Fruit fly (Drosophila melanogaster): ENCODE data around the gene CG31550.
A peak's percentile ranks its signal among the peaks of the same experiment; 100 is the strongest.

CG31550 gene

dm6 chr3R:5466875-5467274 lies 18.5 kb upstream of the CG31550 start, which contains the start of gene RpL35A (continued):
- TF ChIP-seq mirr (GFP tag; optimal IDR thresholded peaks at IDR 0.05) (peak; percentile 87), pita (GFP tag; optimal IDR thresholded peaks at IDR 0.05) (no peak), CG30403 (GFP tag; optimal IDR thresholded peaks at IDR 0.05) (peak; percentile 6), CG6791 (GFP tag; IDR thresholded peaks at IDR 0.05; ENCODE audit: partially characterized antibody) (no peak), oc (tag; optimal IDR thresholded peaks at IDR 0.05) (no peak), dmrt11E (tag; optimal IDR thresholded peaks at IDR 0.05) (peak; percentile 61), Mrtf (GFP tag; IDR thresholded peaks at IDR 0.05) (no peak), D19A (tag; optimal IDR thresholded peaks at IDR 0.05) (no peak), CG17829 (tag; optimal IDR thresholded peaks at IDR 0.05) (peak; percentile 76), Atf3 (GFP tag; optimal IDR thresholded peaks at IDR 0.05) (peak; percentile 10), CG17186 (GFP tag; optimal IDR thresholded peaks at IDR 0.05) (peak; percentile 100), NFAT (GFP tag; IDR thresholded peaks at IDR 0.05) (peak; percentile 58; the same call in 1 of the 2 replicates), NfI (GFP tag; optimal IDR thresholded peaks at IDR 0.05) (peak; percentile 87), CG3407 (GFP tag; optimal IDR thresholded peaks at IDR 0.05) (peak; percentile 70), CG7271 (tag; optimal IDR thresholded peaks at IDR 0.05) (peak; percentile 92), CG15479 (GFP tag; optimal IDR thresholded peaks at IDR 0.05) (no peak), tgo (GFP tag; IDR thresholded peaks at IDR 0.05) (no peak; the same call in 2 of the 3 replicates), chif (GFP tag; optimal IDR thresholded peaks at IDR 0.05) (peak; percentile 37 to 65), CG1792 (GFP tag; optimal IDR thresholded peaks at IDR 0.05) (peak; percentile 45), eyg (GFP tag; optimal IDR thresholded peaks at IDR 0.05) (peak; percentile 60), Dref (GFP tag; IDR thresholded peaks at IDR 0.05) (peak; percentile 40), br (optimal IDR thresholded peaks at IDR 0.05) (no peak), CG8388 (GFP tag; optimal IDR thresholded peaks at IDR 0.05) (peak; percentile 73), maf-S (GFP tag; optimal IDR thresholded peaks at IDR 0.05) (peak; percentile 45), salm (tag; optimal IDR thresholded peaks at IDR 0.05) (peak; percentile 64), Dad (GFP tag; optimal IDR thresholded peaks at IDR 0.05) (peak; percentile 81), CG14667 (GFP tag; IDR thresholded peaks at IDR 0.05) (no peak), CG9609 (GFP tag; optimal IDR thresholded peaks at IDR 0.05) (peak; percentile 50), NC2α (GFP tag; optimal IDR thresholded peaks at IDR 0.05) (peak; percentile 15), cad (GFP tag; optimal IDR thresholded peaks at IDR 0.05) (no peak), Tbp (GFP tag; optimal IDR thresholded peaks at IDR 0.05) (no peak), Opbp (GFP tag; IDR thresholded peaks at IDR 0.05; ENCODE audit: partially characterized antibody) (peak; percentile 49; the same call in 2 of the 3 replicates), Usf (GFP tag; optimal IDR thresholded peaks at IDR 0.05) (no peak), nom (GFP tag; optimal IDR thresholded peaks at IDR 0.05) (peak; percentile 85), ash1 (GFP tag; optimal IDR thresholded peaks at IDR 0.05) (peak; percentile 71), rib (GFP tag; IDR thresholded peaks at IDR 0.05) (no peak), CG9727 (GFP tag; optimal IDR thresholded peaks at IDR 0.05) (peak; percentile 83), CG30020 (tag; optimal IDR thresholded peaks at IDR 0.05) (peak; percentile 47), Hand (GFP tag; optimal IDR thresholded peaks at IDR 0.05) (peak; percentile 77), CG18599 (GFP tag; optimal IDR thresholded peaks at IDR 0.05) (peak; percentile 79), dati (GFP tag; IDR thresholded peaks at IDR 0.05) (no peak; the same call in 1 of the 2 replicates), Hr39 (optimal IDR thresholded peaks at IDR 0.05) (no peak), CG10959 (GFP tag; IDR thresholded peaks at IDR 0.05) (no peak), Aef1 (GFP tag; IDR thresholded peaks at IDR 0.05) (no peak), Pdp1 (GFP tag; optimal IDR thresholded peaks at IDR 0.05) (peak in 1 of 2 experiments; percentile 67), Gsc (GFP tag; IDR thresholded peaks at IDR 0.05) (no peak), CoRest (tag; optimal IDR thresholded peaks at IDR 0.05) (peak; percentile 25), trh (GFP tag; optimal IDR thresholded peaks at IDR 0.05) (peak; percentile 11), Hr51 (GFP tag; optimal IDR thresholded peaks at IDR 0.05) (peak; percentile 63), CG10431 (GFP tag; optimal IDR thresholded peaks at IDR 0.05) (peak; percentile 86), ham (GFP tag; IDR thresholded peaks at IDR 0.05) (no peak)

All from whole organism, embryonic.